Worm (Caenorhabditis elegans) whole organism, late embryonic: Measurements from ENCODE around the gene Y73C8C.3.

ENCODE experiments used
- F13H6.1 ChIP-seq: sonication (generic microtip); optimal IDR thresholded peaks from 2 replicates; lab custom pipeline; 2016; ENCODE audit warnings: missing genetic modification characterization, missing compliant biosample characterization
- K02D7.2 ChIP-seq: sonication (generic microtip); optimal IDR thresholded peaks from 2 replicates; lab custom pipeline; 2017; ENCODE audit warnings: mild to moderate bottlenecking, missing genetic modification characterization, missing compliant biosample characterization
- K09A11.1 ChIP-seq: sonication (generic microtip); optimal IDR thresholded peaks from 2 replicates; lab custom pipeline; 2017; ENCODE audit warnings: antibody characterized with exemption, mild to moderate bottlenecking, missing genetic modification characterization, missing compliant biosample characterization; ENCODE audit not compliant: insufficient read depth
- ahr-1 ChIP-seq: sonication (generic microtip); optimal IDR thresholded peaks from 2 replicates; lab custom pipeline; 2016; ENCODE audit warnings: missing genetic modification characterization, missing compliant biosample characterization
- ceh-14 ChIP-seq: sonication (generic microtip); optimal IDR thresholded peaks from 2 replicates; lab custom pipeline; 2016; ENCODE audit warnings: missing genotype, missing genetic modification characterization, missing compliant biosample characterization
- ceh-19 ChIP-seq: fragments of 200-800 bp; sonication (Bioruptor generic); optimal IDR thresholded peaks from 2 replicates; lab custom pipeline; 2018; ENCODE audit warnings: mild to moderate bottlenecking, missing genetic modification characterization, missing compliant biosample characterization
- ceh-22 ChIP-seq: sonication (generic microtip); optimal IDR thresholded peaks from 2 replicates; lab custom pipeline; 2017; ENCODE audit warnings: missing biosample characterization, missing genetic modification characterization
- ceh-24 ChIP-seq: sonication (generic microtip); optimal IDR thresholded peaks from 2 replicates; lab custom pipeline; 2016; ENCODE audit warnings: mild to moderate bottlenecking, missing genetic modification characterization, missing compliant biosample characterization
- ceh-30 ChIP-seq: fragments of 150-350 bp; optimal IDR thresholded peaks from 2 replicates; lab custom pipeline; 2014; ENCODE audit warnings: missing biosample characterization, missing genetic modification characterization
- ceh-48 ChIP-seq: sonication (generic microtip); optimal IDR thresholded peaks from 2 replicates; lab custom pipeline; 2016; ENCODE audit warnings: missing genetic modification characterization, inconsistent platforms, missing compliant biosample characterization
- che-1 ChIP-seq: sonication (generic microtip); optimal IDR thresholded peaks from 2 replicates; lab custom pipeline; 2016; ENCODE audit warnings: mild to moderate bottlenecking, missing genetic modification characterization, missing compliant biosample characterization
- dmd-4 ChIP-seq: sonication (generic microtip); optimal IDR thresholded peaks from 2 replicates; lab custom pipeline; 2016; ENCODE audit warnings: borderline replicate concordance, missing genetic modification characterization, missing compliant biosample characterization
- elt-2 ChIP-seq: sonication (generic microtip); optimal IDR thresholded peaks from 2 replicates; lab custom pipeline; 2016; ENCODE audit warnings: missing genetic modification reagents, missing genetic modification characterization, missing compliant biosample characterization
- eyg-1 ChIP-seq: sonication (generic microtip); optimal IDR thresholded peaks from 2 replicates; lab custom pipeline; 2016; ENCODE audit warnings: missing genotype, missing genetic modification characterization, missing compliant biosample characterization
- fax-1 ChIP-seq: sonication (generic microtip); optimal IDR thresholded peaks from 2 replicates; lab custom pipeline; 2016; ENCODE audit warnings: missing genotype, missing genetic modification characterization, missing compliant biosample characterization
- hlh-15 ChIP-seq: sonication (generic microtip); optimal IDR thresholded peaks from 2 replicates; lab custom pipeline; 2016; ENCODE audit warnings: missing genetic modification characterization, missing compliant biosample characterization
- hlh-6 ChIP-seq: sonication (generic microtip); optimal IDR thresholded peaks from 2 replicates; lab custom pipeline; 2016; ENCODE audit warnings: missing genotype, missing genetic modification characterization, missing compliant biosample characterization
- hlh-8 ChIP-seq: sonication (generic microtip); optimal IDR thresholded peaks from 2 replicates; lab custom pipeline; 2016; ENCODE audit warnings: missing genotype, missing genetic modification characterization, missing compliant biosample characterization
- lim-6 ChIP-seq: sonication (generic microtip); optimal IDR thresholded peaks from 2 replicates; lab custom pipeline; 2016; ENCODE audit warnings: missing genetic modification characterization, missing compliant biosample characterization
- lin-11 ChIP-seq: fragments of 200-800 bp; sonication (Bioruptor generic); optimal IDR thresholded peaks from 2 replicates; lab custom pipeline; 2018; ENCODE audit warnings: mild to moderate bottlenecking, missing genetic modification characterization, missing compliant biosample characterization
- madf-2 ChIP-seq: sonication (generic microtip); optimal IDR thresholded peaks from 2 replicates; lab custom pipeline; 2017; ENCODE audit warnings: missing genetic modification characterization, missing compliant biosample characterization
- nfya-1 ChIP-seq: sonication (generic microtip); optimal IDR thresholded peaks from 2 replicates; lab custom pipeline; 2017; ENCODE audit warnings: missing genetic modification characterization, mild to moderate bottlenecking, missing compliant biosample characterization, antibody characterized with exemption, moderate library complexity
- nhr-11 ChIP-seq: fragments of 150-350 bp; optimal IDR thresholded peaks from 2 replicates; lab custom pipeline; 2014; ENCODE audit warnings: missing biosample characterization, missing genetic modification characterization
- npax-4 ChIP-seq: sonication (generic microtip); optimal IDR thresholded peaks from 2 replicates; lab custom pipeline; 2016; ENCODE audit warnings: missing genetic modification characterization, missing compliant biosample characterization
- pax-1 ChIP-seq: fragments of 150-350 bp; optimal IDR thresholded peaks from 2 replicates; lab custom pipeline; 2014; ENCODE audit warnings: missing biosample characterization, missing genetic modification characterization
- pha-2 ChIP-seq: sonication (generic microtip); optimal IDR thresholded peaks from 2 replicates; lab custom pipeline; 2017; ENCODE audit warnings: mild to moderate bottlenecking, missing genetic modification characterization, missing compliant biosample characterization
- pqm-1 ChIP-seq: sonication (generic microtip); optimal IDR thresholded peaks from 2 replicates; lab custom pipeline; 2016; ENCODE audit warnings: missing genetic modification characterization, missing compliant biosample characterization
- rnt-1 ChIP-seq: sonication (generic microtip); optimal IDR thresholded peaks from 2 replicates; lab custom pipeline; 2016; ENCODE audit warnings: missing genetic modification characterization, missing compliant biosample characterization
- sdc-2 ChIP-seq: sonication (generic microtip); optimal IDR thresholded peaks from 2 replicates; lab custom pipeline; 2016; ENCODE audit warnings: missing genotype, missing genetic modification characterization, missing compliant biosample characterization
- syd-9 ChIP-seq: sonication (generic microtip); optimal IDR thresholded peaks from 2 replicates; lab custom pipeline; 2016; ENCODE audit warnings: mild to moderate bottlenecking, missing genetic modification characterization, moderate library complexity, missing compliant biosample characterization
- tbx-2 ChIP-seq: sonication (generic microtip); optimal IDR thresholded peaks from 2 replicates; lab custom pipeline; 2016; ENCODE audit warnings: missing genetic modification characterization, missing compliant biosample characterization
- tbx-7 ChIP-seq: sonication (generic microtip); optimal IDR thresholded peaks from 2 replicates; lab custom pipeline; 2016; ENCODE audit warnings: missing genotype, missing genetic modification characterization, missing compliant biosample characterization
- ttx-3 ChIP-seq: sonication (generic microtip); optimal IDR thresholded peaks from 2 replicates; lab custom pipeline; 2016; ENCODE audit warnings: missing genetic modification reagents, missing genetic modification characterization, missing compliant biosample characterization
- unc-3 ChIP-seq, 2 experiments: fragments of 200-800 bp in 1 of 2; sonication (Bioruptor generic) in 1 of 2; sonication (generic microtip) in 1 of 2; conservative IDR thresholded peaks in 1 of 2; optimal IDR thresholded peaks in 1 of 2; 2 replicates each; pipeline versions ENCODE4 v1.3.6 to Lab custom; 2016 to 2022; ENCODE audit warnings: missing compliant biosample characterization in 2 of 2, missing genetic modification characterization in 2 of 2, missing genetic modification reagents in 1 of 2
- unc-42 ChIP-seq: sonication (generic microtip); optimal IDR thresholded peaks from 2 replicates; lab custom pipeline; 2016; ENCODE audit warnings: missing genotype, missing genetic modification characterization, missing compliant biosample characterization
- unc-55 ChIP-seq: sonication (generic microtip); optimal IDR thresholded peaks from 2 replicates; lab custom pipeline; 2017; ENCODE audit warnings: missing biosample characterization, missing genetic modification reagents, missing genetic modification characterization
- unc-86 ChIP-seq: sonication (generic microtip); optimal IDR thresholded peaks from 2 replicates; lab custom pipeline; 2016; ENCODE audit warnings: missing genetic modification characterization, missing compliant biosample characterization
- zip-5 ChIP-seq: sonication (generic microtip); optimal IDR thresholded peaks from 2 replicates; lab custom pipeline; 2016; ENCODE audit warnings: missing genetic modification characterization, missing compliant biosample characterization

The Y73C8C.3 gene

DNA sequence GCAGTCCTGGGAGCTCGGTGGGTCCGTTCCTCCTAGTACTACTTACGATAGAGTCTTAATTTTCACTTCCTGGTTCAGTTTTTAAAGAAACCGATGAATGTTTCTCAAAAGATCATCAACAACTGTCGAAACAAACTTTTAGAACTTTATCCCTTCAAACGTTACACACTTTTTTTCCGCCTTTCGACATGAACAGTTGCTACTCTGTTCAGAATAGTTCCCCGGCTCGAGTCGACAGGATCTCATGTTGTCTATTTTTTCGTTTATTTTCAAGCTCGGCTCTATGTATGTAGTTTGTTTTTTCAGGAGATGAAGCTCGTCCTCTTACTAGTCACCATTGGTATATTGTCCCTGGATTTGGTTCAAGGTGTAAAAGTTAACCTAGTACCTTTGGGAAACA lies 41.7 kb downstream of the Y73C8C.3 start, which contains the start of gene exh-1:
exh-1 (plus strand) TSS at position 301 of the 400 bp plus-strand sequence.
- TF ChIP-seq unc-55 (GFP tag; lab: Kevin White, UChicago) (no peak), unc-42 (no peak), zip-5 (tag; lab: Kevin White, UChicago) (no peak), ceh-14 (tag; lab: Kevin White, UChicago) (no peak), ceh-22 (no peak), nhr-11 (tag; lab: Kevin White, UChicago) (no peak), pha-2 (tag; lab: Kevin White, UChicago) (no peak), lin-11 (tag; lab: Kevin White, UChicago) (no peak), che-1 (tag; lab: Kevin White, UChicago) (no peak), syd-9 (tag; lab: Kevin White, UChicago) (no peak), hlh-8 (no peak), rnt-1 (tag; lab: Kevin White, UChicago) (no peak), dmd-4 (no peak), sdc-2 (tag; lab: Kevin White, UChicago) (no peak), nfya-1 (tag; lab: Kevin White, UChicago) (no peak), pqm-1 (tag; lab: Kevin White, UChicago) (no peak), K09A11.1 (tag; lab: Kevin White, UChicago) (no peak)

DNA sequence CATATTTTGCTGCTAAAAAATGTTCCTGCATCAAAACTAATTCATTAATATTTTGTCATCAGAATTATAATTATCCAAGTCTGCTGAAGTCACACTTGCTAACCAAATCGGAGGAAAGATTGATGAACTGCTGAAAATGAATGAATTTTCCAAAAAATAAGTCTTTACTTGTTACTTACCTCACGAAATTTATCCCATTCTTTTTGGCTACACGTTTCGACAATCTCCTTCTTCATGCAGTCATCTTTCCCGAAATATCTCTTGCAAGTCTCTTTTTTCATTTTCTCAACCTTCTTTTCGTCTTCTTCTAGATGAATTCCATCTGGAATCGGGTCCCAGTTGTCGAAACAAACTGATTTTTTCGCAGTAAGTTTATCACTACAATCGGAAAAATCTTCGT lies 43.3 kb downstream of the Y73C8C.3 start:
- TF ChIP-seq fax-1 (tag; lab: Kevin White, UChicago) (no peak), ceh-30 (tag; lab: Kevin White, UChicago) (no peak), hlh-6 (tag; lab: Kevin White, UChicago) (no peak), pax-1 (no peak), npax-4 (no peak), ahr-1 (tag; lab: Kevin White, UChicago) (no peak), F13H6.1 (tag; lab: Kevin White, UChicago) (no peak), tbx-2 (tag; lab: Kevin White, UChicago) (no peak), elt-2 (tag; lab: Kevin White, UChicago) (no peak), ceh-48 (tag; lab: Kevin White, UChicago) (no peak), unc-55 (GFP tag; lab: Kevin White, UChicago) (no peak)

DNA sequence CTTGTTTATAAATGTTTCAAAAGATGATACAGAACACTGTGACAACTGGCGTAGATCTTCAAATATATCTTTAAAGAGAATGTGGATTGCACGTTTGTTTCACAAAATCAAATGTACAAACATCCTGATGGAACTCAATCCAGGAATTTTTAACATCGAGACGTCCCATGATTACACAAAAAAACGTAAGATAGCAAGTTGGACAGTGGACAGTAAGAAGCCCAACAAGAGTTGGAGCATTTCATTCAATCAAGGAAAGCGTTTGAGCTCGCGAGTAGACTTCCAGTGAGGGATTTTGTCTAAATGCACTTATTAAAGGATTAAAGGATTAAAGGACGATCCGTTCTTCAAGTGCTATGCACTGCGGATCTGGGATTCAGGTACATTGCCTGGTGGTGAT lies 44.2 kb downstream of the Y73C8C.3 start, which contains the start of gene C36C5.12:
C36C5.12 (minus strand) TSS at position 101 of the 400 bp plus-strand sequence.
- TF ChIP-seq ceh-24 (tag; lab: Kevin White, UChicago) (no peak), lim-6 (tag; lab: Kevin White, UChicago) (no peak), pqm-1 (tag; lab: Kevin White, UChicago) (no peak), unc-3 (GFP tag; conservative IDR thresholded peaks at IDR 0.05; lab: Robert Waterston, UW) (no peak), unc-3 (tag; optimal IDR thresholded peaks at IDR 0.05; lab: Kevin White, UChicago) (no peak), ceh-14 (tag; lab: Kevin White, UChicago) (no peak), ceh-22 (no peak), hlh-15 (tag; lab: Kevin White, UChicago) (no peak), eyg-1 (no peak), ttx-3 (tag; lab: Kevin White, UChicago) (no peak), elt-2 (tag; lab: Kevin White, UChicago) (no peak), madf-2 (tag; lab: Kevin White, UChicago) (no peak), ceh-19 (GFP tag; lab: Kevin White, UChicago) (no peak), tbx-7 (tag; lab: Kevin White, UChicago) (no peak), K02D7.2 (no peak), lin-11 (tag; lab: Kevin White, UChicago) (no peak), tbx-2 (tag; lab: Kevin White, UChicago) (no peak)

DNA sequence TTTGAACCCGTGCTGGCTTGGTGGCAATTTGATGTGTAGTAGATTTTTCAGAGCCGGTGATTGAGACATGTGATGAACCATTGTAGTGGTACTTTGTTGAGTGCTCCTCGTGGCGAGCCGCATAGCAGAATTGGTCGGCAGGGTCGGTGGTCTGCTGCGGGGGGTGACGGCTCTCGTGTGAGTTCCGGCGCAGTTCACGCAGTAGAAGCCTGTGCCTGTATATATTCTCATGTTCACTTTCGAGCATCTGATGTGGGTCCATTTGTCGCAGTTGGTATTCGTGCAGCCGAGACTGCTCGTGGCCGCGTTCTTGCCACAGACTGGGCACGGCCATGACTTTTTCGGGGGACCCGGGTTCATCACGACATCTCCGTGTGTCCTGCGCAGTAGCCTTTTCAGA lies 47.2 kb downstream of the Y73C8C.3 start:
- TF ChIP-seq unc-86 (tag; lab: Kevin White, UChicago) = no peak
